Worm (Caenorhabditis elegans) whole organism, midembryonic: Measurements from ENCODE around the gene mpk-1.

Experiments used
- T22C8.4 ChIP-seq: fragments of 200-800 bp; sonication (Bioruptor generic); IDR thresholded peaks from 2 replicates; pipeline ENCODE4 v1.3.6; 2022; ENCODE audit warnings: missing genetic modification characterization, missing compliant biosample characterization
- cog-1 ChIP-seq: sonication (generic microtip); optimal IDR thresholded peaks from 2 replicates; lab custom pipeline; 2016; ENCODE audit warnings: missing genetic modification characterization, missing compliant biosample characterization
- flt-1 ChIP-seq: fragments of 200-800 bp; sonication (Bioruptor generic); IDR thresholded peaks from 2 replicates; pipeline ENCODE4 v1.3.6; 2022; ENCODE audit warnings: missing genetic modification characterization, missing compliant biosample characterization
- klf-2 ChIP-seq: fragments of 200-800 bp; sonication (Bioruptor generic); conservative IDR thresholded peaks from 2 replicates; pipeline ENCODE4 v1.3.6; 2022; ENCODE audit warnings: missing genetic modification reagents, missing genetic modification characterization, missing compliant biosample characterization

- TF ChIP-seq flt-1 (GFP tag; lab: Robert Waterston, UW), result no peak
- TF ChIP-seq klf-2 (GFP tag; lab: Robert Waterston, UW), result no peak
- no peak for TF ChIP-seq cog-1 (tag; lab: Kevin White, UChicago)
- TF ChIP-seq T22C8.4 (GFP tag; lab: Robert Waterston, UW), result no peak
Measured at ce11 chrIII:4221527-4221926, 6.4 kb downstream of the mpk-1 start.
